Worm (Caenorhabditis elegans) whole organism, late embryonic: ENCODE data around the gene dpy-10.

Experiments
- Y22D7AL.16 ChIP-seq: sonication (generic microtip); optimal IDR thresholded peaks from 2 replicates; lab custom pipeline; 2016; ENCODE audit warnings: missing genetic modification characterization, missing compliant biosample characterization
- ceh-9 ChIP-seq: sonication (generic microtip); optimal IDR thresholded peaks from 2 replicates; lab custom pipeline; 2016; ENCODE audit warnings: mild to moderate bottlenecking, missing genetic modification characterization, inconsistent platforms, missing compliant biosample characterization
- ets-4 ChIP-seq: sonication (generic microtip); optimal IDR thresholded peaks from 2 replicates; lab custom pipeline; 2016; ENCODE audit warnings: missing genetic modification characterization, missing compliant biosample characterization
- eyg-1 ChIP-seq: sonication (generic microtip); optimal IDR thresholded peaks from 2 replicates; lab custom pipeline; 2016; ENCODE audit warnings: missing genotype, missing genetic modification characterization, missing compliant biosample characterization
- fkh-10 ChIP-seq: fragments of 150-350 bp; optimal IDR thresholded peaks from 2 replicates; lab custom pipeline; 2014; ENCODE audit warnings: missing biosample characterization, missing genetic modification reagents, missing genetic modification characterization
- lin-11 ChIP-seq: fragments of 200-800 bp; sonication (Bioruptor generic); optimal IDR thresholded peaks from 2 replicates; lab custom pipeline; 2018; ENCODE audit warnings: mild to moderate bottlenecking, missing genetic modification characterization, missing compliant biosample characterization
- madf-2 ChIP-seq: sonication (generic microtip); optimal IDR thresholded peaks from 2 replicates; lab custom pipeline; 2017; ENCODE audit warnings: missing genetic modification characterization, missing compliant biosample characterization
- unc-55 ChIP-seq: sonication (generic microtip); optimal IDR thresholded peaks from 2 replicates; lab custom pipeline; 2017; ENCODE audit warnings: missing biosample characterization, missing genetic modification reagents, missing genetic modification characterization

DNA sequence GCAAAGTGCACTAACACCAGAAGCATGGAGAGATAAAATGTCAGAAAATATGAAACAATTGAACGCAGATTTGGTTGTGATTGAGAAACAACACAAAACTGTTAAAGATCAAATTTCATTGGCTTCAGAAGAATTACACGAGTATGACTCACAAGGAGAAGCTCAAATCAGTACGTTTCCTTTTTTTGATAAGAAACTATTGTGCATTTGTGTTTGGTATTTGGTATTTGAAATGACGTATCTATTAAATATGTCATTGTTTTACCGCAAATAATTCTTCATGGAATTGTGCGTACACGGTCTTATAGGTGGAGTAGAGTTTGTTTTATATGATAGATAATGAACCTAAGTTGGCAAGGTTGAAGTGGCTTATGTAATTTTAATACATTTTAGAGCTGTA is 30.5 kb downstream of the dpy-10 start:
- TF ChIP-seq madf-2, result no peak
- TF ChIP-seq ets-4 (tag; lab: Kevin White, UChicago), result no peak
- TF ChIP-seq unc-55, result no peak
- no peak for TF ChIP-seq fkh-10 (GFP tag; lab: Kevin White, UChicago)
- no peak for TF ChIP-seq ceh-9
- no peak for TF ChIP-seq lin-11 (tag; lab: Kevin White, UChicago)
- TF ChIP-seq Y22D7AL.16 (tag; lab: Kevin White, UChicago), result no peak
- no peak for TF ChIP-seq eyg-1 (tag; lab: Kevin White, UChicago)
